Worm (Caenorhabditis elegans) whole organism, late embryonic: Measurements from ENCODE around the gene clec-78.

Experiments used
- C08G9.2 ChIP-seq: sonication (generic microtip); optimal IDR thresholded peaks from 2 replicates; lab custom pipeline; 2016; ENCODE audit warnings: mild to moderate bottlenecking, missing genetic modification characterization, moderate library complexity, missing compliant biosample characterization
- C38D4.7 ChIP-seq: fragments of 200-800 bp; sonication (Bioruptor generic); optimal IDR thresholded peaks from 2 replicates; lab custom pipeline; 2018; ENCODE audit warnings: mild to moderate bottlenecking, missing genetic modification characterization, moderate library complexity, missing compliant biosample characterization
- K02D7.2 ChIP-seq: sonication (generic microtip); optimal IDR thresholded peaks from 2 replicates; lab custom pipeline; 2017; ENCODE audit warnings: mild to moderate bottlenecking, missing genetic modification characterization, missing compliant biosample characterization
- K09A11.1 ChIP-seq: sonication (generic microtip); optimal IDR thresholded peaks from 2 replicates; lab custom pipeline; 2017; ENCODE audit warnings: antibody characterized with exemption, mild to moderate bottlenecking, missing genetic modification characterization, missing compliant biosample characterization; ENCODE audit not compliant: insufficient read depth
- Y22D7AL.16 ChIP-seq: sonication (generic microtip); optimal IDR thresholded peaks from 2 replicates; lab custom pipeline; 2016; ENCODE audit warnings: missing genetic modification characterization, missing compliant biosample characterization
- ahr-1 ChIP-seq: sonication (generic microtip); optimal IDR thresholded peaks from 2 replicates; lab custom pipeline; 2016; ENCODE audit warnings: missing genetic modification characterization, missing compliant biosample characterization
- ceh-14 ChIP-seq: sonication (generic microtip); optimal IDR thresholded peaks from 2 replicates; lab custom pipeline; 2016; ENCODE audit warnings: missing genotype, missing genetic modification characterization, missing compliant biosample characterization
- ceh-18 ChIP-seq: sonication (generic microtip); optimal IDR thresholded peaks from 2 replicates; lab custom pipeline; 2016; ENCODE audit warnings: missing genetic modification characterization, missing compliant biosample characterization
- ceh-19 ChIP-seq: fragments of 200-800 bp; sonication (Bioruptor generic); optimal IDR thresholded peaks from 2 replicates; lab custom pipeline; 2018; ENCODE audit warnings: mild to moderate bottlenecking, missing genetic modification characterization, missing compliant biosample characterization
- ceh-24 ChIP-seq: sonication (generic microtip); optimal IDR thresholded peaks from 2 replicates; lab custom pipeline; 2016; ENCODE audit warnings: mild to moderate bottlenecking, missing genetic modification characterization, missing compliant biosample characterization
- ceh-31 ChIP-seq: sonication (generic microtip); optimal IDR thresholded peaks from 2 replicates; lab custom pipeline; 2016; ENCODE audit warnings: missing genetic modification characterization, missing compliant biosample characterization
- ceh-34 ChIP-seq: sonication (generic microtip); optimal IDR thresholded peaks from 2 replicates; lab custom pipeline; 2016; ENCODE audit warnings: mild to moderate bottlenecking, missing genetic modification characterization, missing compliant biosample characterization
- dve-1 ChIP-seq: sonication (generic microtip); optimal IDR thresholded peaks from 2 replicates; lab custom pipeline; 2017; ENCODE audit warnings: antibody characterized with exemption, mild to moderate bottlenecking, missing genetic modification characterization, missing compliant biosample characterization
- elt-2 ChIP-seq: sonication (generic microtip); optimal IDR thresholded peaks from 2 replicates; lab custom pipeline; 2016; ENCODE audit warnings: missing genetic modification reagents, missing genetic modification characterization, missing compliant biosample characterization
- elt-4 ChIP-seq: sonication (generic microtip); optimal IDR thresholded peaks from 2 replicates; lab custom pipeline; 2016; ENCODE audit warnings: missing genetic modification characterization, missing compliant biosample characterization
- fax-1 ChIP-seq: sonication (generic microtip); optimal IDR thresholded peaks from 2 replicates; lab custom pipeline; 2016; ENCODE audit warnings: missing genotype, missing genetic modification characterization, missing compliant biosample characterization
- fkh-10 ChIP-seq: fragments of 150-350 bp; optimal IDR thresholded peaks from 2 replicates; lab custom pipeline; 2014; ENCODE audit warnings: missing biosample characterization, missing genetic modification reagents, missing genetic modification characterization
- fkh-6 ChIP-seq: sonication (generic microtip); optimal IDR thresholded peaks from 2 replicates; lab custom pipeline; 2016; ENCODE audit warnings: missing genetic modification characterization, missing compliant biosample characterization
- hlh-30 ChIP-seq: sonication (generic microtip); optimal IDR thresholded peaks from 2 replicates; lab custom pipeline; 2017; ENCODE audit warnings: antibody characterized with exemption, missing genetic modification characterization, missing compliant biosample characterization; ENCODE audit not compliant: insufficient read depth
- lim-6 ChIP-seq: sonication (generic microtip); optimal IDR thresholded peaks from 2 replicates; lab custom pipeline; 2016; ENCODE audit warnings: missing genetic modification characterization, missing compliant biosample characterization
- madf-2 ChIP-seq: sonication (generic microtip); optimal IDR thresholded peaks from 2 replicates; lab custom pipeline; 2017; ENCODE audit warnings: missing genetic modification characterization, missing compliant biosample characterization
- nfya-1 ChIP-seq: sonication (generic microtip); optimal IDR thresholded peaks from 2 replicates; lab custom pipeline; 2017; ENCODE audit warnings: missing genetic modification characterization, mild to moderate bottlenecking, missing compliant biosample characterization, antibody characterized with exemption, moderate library complexity
- nhr-11 ChIP-seq: fragments of 150-350 bp; optimal IDR thresholded peaks from 2 replicates; lab custom pipeline; 2014; ENCODE audit warnings: missing biosample characterization, missing genetic modification characterization
- nhr-232 ChIP-seq: sonication (generic microtip); optimal IDR thresholded peaks from 2 replicates; lab custom pipeline; 2016; ENCODE audit warnings: missing genetic modification characterization, missing compliant biosample characterization
- npax-4 ChIP-seq: sonication (generic microtip); optimal IDR thresholded peaks from 2 replicates; lab custom pipeline; 2016; ENCODE audit warnings: missing genetic modification characterization, missing compliant biosample characterization
- pat-9 ChIP-seq: fragments of 200-800 bp; sonication (Bioruptor generic); optimal IDR thresholded peaks from 2 replicates; lab custom pipeline; 2018; ENCODE audit warnings: mild to moderate bottlenecking, missing genetic modification characterization, moderate library complexity, missing compliant biosample characterization
- pha-2 ChIP-seq: sonication (generic microtip); optimal IDR thresholded peaks from 2 replicates; lab custom pipeline; 2017; ENCODE audit warnings: mild to moderate bottlenecking, missing genetic modification characterization, missing compliant biosample characterization
- pqm-1 ChIP-seq: sonication (generic microtip); optimal IDR thresholded peaks from 2 replicates; lab custom pipeline; 2016; ENCODE audit warnings: missing genetic modification characterization, missing compliant biosample characterization
- ref-2 ChIP-seq: sonication (generic microtip); optimal IDR thresholded peaks from 2 replicates; lab custom pipeline; 2016; ENCODE audit warnings: missing genetic modification characterization, missing compliant biosample characterization
- rnt-1 ChIP-seq: sonication (generic microtip); optimal IDR thresholded peaks from 2 replicates; lab custom pipeline; 2016; ENCODE audit warnings: missing genetic modification characterization, missing compliant biosample characterization
- tbx-2 ChIP-seq: sonication (generic microtip); optimal IDR thresholded peaks from 2 replicates; lab custom pipeline; 2016; ENCODE audit warnings: missing genetic modification characterization, missing compliant biosample characterization
- unc-42 ChIP-seq: sonication (generic microtip); optimal IDR thresholded peaks from 2 replicates; lab custom pipeline; 2016; ENCODE audit warnings: missing genotype, missing genetic modification characterization, missing compliant biosample characterization
- unc-55 ChIP-seq: sonication (generic microtip); optimal IDR thresholded peaks from 2 replicates; lab custom pipeline; 2017; ENCODE audit warnings: missing biosample characterization, missing genetic modification reagents, missing genetic modification characterization
- unc-86 ChIP-seq: sonication (generic microtip); optimal IDR thresholded peaks from 2 replicates; lab custom pipeline; 2016; ENCODE audit warnings: missing genetic modification characterization, missing compliant biosample characterization

Gene clec-78

ce11 chrIV:4021847-4022780 is 33.2 kb downstream of the clec-78 start:
- TF ChIP-seq ceh-19 (no peak), fkh-6 (tag; lab: Kevin White, UChicago) (no peak), unc-42 (peak; percentile 8), ahr-1 (tag; lab: Kevin White, UChicago) (no peak), K09A11.1 (tag; lab: Kevin White, UChicago) (no peak), ceh-34 (no peak), ref-2 (tag; lab: Kevin White, UChicago) (no peak), nhr-11 (tag; lab: Kevin White, UChicago) (no peak)

- TF ChIP-seq fkh-10 (GFP tag; lab: Kevin White, UChicago) = no peak
- TF ChIP-seq fax-1 (tag; lab: Kevin White, UChicago) = no peak
- peak; percentile 31 for TF ChIP-seq tbx-2 (tag; lab: Kevin White, UChicago)
- no peak for TF ChIP-seq elt-2 (tag; lab: Kevin White, UChicago)
- TF ChIP-seq ceh-14 (tag; lab: Kevin White, UChicago) = no peak
- TF ChIP-seq C38D4.7 (GFP tag; lab: Kevin White, UChicago) = peak; percentile 11
- no peak for TF ChIP-seq npax-4
- no peak for TF ChIP-seq lim-6 (tag; lab: Kevin White, UChicago)
- peak; percentile 21 for TF ChIP-seq C08G9.2 (tag; lab: Kevin White, UChicago)
- no peak for TF ChIP-seq pat-9 (tag; lab: Kevin White, UChicago)
- TF ChIP-seq ceh-34 = peak; percentile 7
- no peak for TF ChIP-seq ceh-24 (tag; lab: Kevin White, UChicago)
- TF ChIP-seq nfya-1 = peak; percentile 48
- no peak for TF ChIP-seq madf-2
- TF ChIP-seq ceh-18 (tag; lab: Kevin White, UChicago) = peak; percentile 22
- peak; percentile 30 for TF ChIP-seq unc-42
- TF ChIP-seq Y22D7AL.16 = no peak
- no peak for TF ChIP-seq K02D7.2
- TF ChIP-seq ref-2 (tag; lab: Kevin White, UChicago) = no peak
- TF ChIP-seq nhr-232 (tag; lab: Kevin White, UChicago) = no peak
Measured at ce11 chrIV:4024159-4025004, 35.5 kb downstream of the clec-78 start.

ce11 chrIV:4025923-4026322 is 37.0 kb downstream of the clec-78 start:
- TF ChIP-seq ceh-31 (tag; lab: Kevin White, UChicago) (peak; percentile 12), pqm-1 (tag; lab: Kevin White, UChicago) (no peak), hlh-30 (tag; lab: Kevin White, UChicago) (no peak), rnt-1 (tag; lab: Kevin White, UChicago) (peak; percentile 16), Y22D7AL.16 (no peak), C38D4.7 (GFP tag; lab: Kevin White, UChicago) (peak; percentile 4), pha-2 (tag; lab: Kevin White, UChicago) (no peak), elt-4 (tag; lab: Kevin White, UChicago) (no peak), dve-1 (tag; lab: Kevin White, UChicago) (no peak), ceh-18 (tag; lab: Kevin White, UChicago) (peak; percentile 36), tbx-2 (tag; lab: Kevin White, UChicago) (no peak), unc-55 (GFP tag; lab: Kevin White, UChicago) (no peak), pat-9 (tag; lab: Kevin White, UChicago) (peak; percentile 13), unc-86 (no peak)
